Fruit fly (Drosophila melanogaster) whole organism, embryonic: Measurements from ENCODE around the gene inaF-B.

Source experiments
- CG10267 ChIP-seq: fragments of 200-800 bp; sonication (Bioruptor generic); optimal IDR thresholded peaks from 2 replicates; lab custom pipeline; 2018; ENCODE audit warnings: missing biosample characterization, mild to moderate bottlenecking, missing genetic modification characterization, moderate library complexity
- CG10321 ChIP-seq: fragments of 200-800 bp; sonication (Bioruptor generic); IDR thresholded peaks from 2 replicates; pipeline ENCODE4 v1.3.6; 2022; ENCODE audit warnings: missing biosample characterization, missing genetic modification characterization
- CG11723 ChIP-seq: fragments of 200-800 bp; sonication (Bioruptor generic); optimal IDR thresholded peaks from 2 replicates; lab custom pipeline; 2017; ENCODE audit warnings: missing biosample characterization, mild to moderate bottlenecking, missing genetic modification characterization
- CG12104 ChIP-seq: fragments of 200-800 bp; sonication (Bioruptor generic); optimal IDR thresholded peaks from 3 replicates; lab custom pipeline; 2016; ENCODE audit warnings: missing biosample characterization, missing genetic modification characterization
- CG14860 ChIP-seq: fragments of 200-800 bp; sonication (Bioruptor generic); IDR thresholded peaks from 3 replicates; pipeline ENCODE4 v1.3.6; 2022; ENCODE audit warnings: missing biosample characterization, missing genetic modification characterization; ENCODE audit not compliant: partially characterized antibody
- CG15073 ChIP-seq: fragments of 200-800 bp; sonication (Bioruptor generic); optimal IDR thresholded peaks from 2 replicates; lab custom pipeline; 2016; ENCODE audit warnings: missing biosample characterization, missing genetic modification characterization
- CG15269 ChIP-seq: fragments of 200-800 bp; sonication (Bioruptor generic); optimal IDR thresholded peaks from 2 replicates; lab custom pipeline; 2018; ENCODE audit warnings: missing biosample characterization, mild to moderate bottlenecking, missing genetic modification characterization, moderate library complexity
- CG15479 ChIP-seq: fragments of 200-800 bp; sonication (Bioruptor generic); optimal IDR thresholded peaks from 3 replicates; lab custom pipeline; 2019; ENCODE audit warnings: missing biosample characterization, mild to moderate bottlenecking, missing genetic modification characterization, moderate library complexity
- CG1602 ChIP-seq: fragments of 200-800 bp; sonication (Bioruptor generic); optimal IDR thresholded peaks from 3 replicates; lab custom pipeline; 2016; ENCODE audit warnings: missing biosample characterization, missing genetic modification characterization
- CG17829 ChIP-seq: fragments of 200-800 bp; optimal IDR thresholded peaks from 2 replicates; lab custom pipeline; 2019; ENCODE audit warnings: missing biosample characterization, mild to moderate bottlenecking, missing genetic modification characterization, moderate library complexity
- CG17912 ChIP-seq: fragments of 200-800 bp; sonication (Bioruptor generic); optimal IDR thresholded peaks from 2 replicates; lab custom pipeline; 2018; ENCODE audit warnings: missing biosample characterization, mild to moderate bottlenecking, missing genetic modification characterization
- CG18011 ChIP-seq: fragments of 200-800 bp; sonication (Bioruptor generic); optimal IDR thresholded peaks from 2 replicates; lab custom pipeline; 2017; ENCODE audit warnings: missing biosample characterization, missing genetic modification characterization, mild to moderate bottlenecking, moderate library complexity, missing genotype
- CG18262 ChIP-seq: fragments of 200-800 bp; optimal IDR thresholded peaks from 3 replicates; lab custom pipeline; 2019; ENCODE audit warnings: missing biosample characterization, mild to moderate bottlenecking, missing genetic modification characterization, moderate library complexity
- CG3065 ChIP-seq: fragments of 200-800 bp; sonication (Bioruptor generic); optimal IDR thresholded peaks from 2 replicates; lab custom pipeline; 2016; ENCODE audit warnings: missing biosample characterization, missing genetic modification characterization
- CG32532 ChIP-seq: fragments of 200-800 bp; sonication (Bioruptor generic); IDR thresholded peaks from 2 replicates; pipeline ENCODE4 v1.3.6; 2022; ENCODE audit warnings: missing biosample characterization, missing genetic modification characterization
- CG3847 ChIP-seq: fragments of 200-800 bp; sonication (Bioruptor generic); IDR thresholded peaks from 2 replicates; pipeline ENCODE4 v1.3.6; 2022; ENCODE audit warnings: missing biosample characterization, missing genetic modification characterization
- CG4820 ChIP-seq: fragments of 200-800 bp; sonication (Bioruptor generic); optimal IDR thresholded peaks from 3 replicates; lab custom pipeline; 2016; ENCODE audit warnings: missing biosample characterization, missing genetic modification characterization
- CG5953 ChIP-seq: fragments of 200-800 bp; sonication (Bioruptor generic); IDR thresholded peaks from 2 replicates; pipeline ENCODE4 v1.3.6; 2022; ENCODE audit warnings: missing biosample characterization, missing genetic modification characterization
- CG7556 ChIP-seq: fragments of 200-800 bp; sonication (Bioruptor generic); optimal IDR thresholded peaks from 2 replicates; lab custom pipeline; 2017; ENCODE audit warnings: missing biosample characterization, mild to moderate bottlenecking, missing genetic modification characterization
- CG7928 ChIP-seq: fragments of 200-800 bp; sonication (Bioruptor generic); optimal IDR thresholded peaks from 2 replicates; lab custom pipeline; 2017; ENCODE audit warnings: missing biosample characterization, mild to moderate bottlenecking, missing genetic modification characterization
- CG9727 ChIP-seq: fragments of 200-800 bp; sonication (Bioruptor generic); optimal IDR thresholded peaks from 3 replicates; lab custom pipeline; 2017; ENCODE audit warnings: missing biosample characterization, mild to moderate bottlenecking, missing genetic modification characterization
- CG9817 ChIP-seq: fragments of 200-800 bp; sonication (Bioruptor generic); optimal IDR thresholded peaks from 2 replicates; lab custom pipeline; 2018; ENCODE audit warnings: missing biosample characterization, mild to moderate bottlenecking, missing genetic modification characterization, moderate library complexity
- CTCF ChIP-seq: fragments of 200-800 bp; sonication (Bioruptor generic); optimal IDR thresholded peaks from 2 replicates; lab custom pipeline; 2017; ENCODE audit warnings: missing biosample characterization, mild to moderate bottlenecking, missing genetic modification characterization, moderate library complexity
- Dll ChIP-seq: fragments of 200-800 bp; sonication (Bioruptor generic); IDR thresholded peaks from 4 replicates; pipeline ENCODE4 v1.3.6; 2022; ENCODE audit warnings: missing biosample characterization, missing genetic modification characterization; ENCODE audit not compliant: partially characterized antibody
- ERR ChIP-seq: fragments of 200-800 bp; sonication (Bioruptor generic); optimal IDR thresholded peaks from 2 replicates; lab custom pipeline; 2016; ENCODE audit warnings: missing biosample characterization, missing genetic modification characterization
- Ets65A ChIP-seq: fragments of 200-800 bp; sonication (Bioruptor generic); peaks from one replicate; lab custom pipeline; 2016; ENCODE audit warnings: missing biosample characterization, missing genetic modification characterization
- H2.0 ChIP-seq: fragments of 200-800 bp; sonication (Bioruptor generic); IDR thresholded peaks from 2 replicates; pipeline ENCODE4 v1.3.6; 2022; ENCODE audit warnings: missing biosample characterization, missing genetic modification characterization
- HHEX ChIP-seq: fragments of 200-800 bp; sonication (Bioruptor generic); optimal IDR thresholded peaks from 3 replicates; lab custom pipeline; 2017; ENCODE audit warnings: missing biosample characterization, mild to moderate bottlenecking, missing genetic modification characterization, missing genetic modification reagents
- Hmr ChIP-seq: fragments of 200-800 bp; sonication (Bioruptor generic); optimal IDR thresholded peaks from 3 replicates; lab custom pipeline; 2017; ENCODE audit warnings: mild to moderate bottlenecking, missing biosample characterization, missing genetic modification reagents, missing genetic modification characterization
- Sin3A ChIP-seq: fragments of >200 bp; optimal IDR thresholded peaks from 2 replicates; lab custom pipeline; 2018
- ab ChIP-seq: fragments of 200-800 bp; sonication (Bioruptor generic); optimal IDR thresholded peaks from 2 replicates; lab custom pipeline; 2016; ENCODE audit warnings: missing biosample characterization, missing genetic modification characterization
- ac ChIP-seq: fragments of 200-800 bp; sonication (Bioruptor generic); optimal IDR thresholded peaks from 3 replicates; lab custom pipeline; 2017; ENCODE audit warnings: missing biosample characterization, mild to moderate bottlenecking, missing genetic modification characterization
- bigmax ChIP-seq: fragments of 200-800 bp; sonication (Bioruptor generic); optimal IDR thresholded peaks from 2 replicates; lab custom pipeline; 2018; ENCODE audit warnings: missing biosample characterization, mild to moderate bottlenecking, missing genetic modification characterization
- cad ChIP-seq: fragments of >200 bp; optimal IDR thresholded peaks from 2 replicates; lab custom pipeline; 2017; ENCODE audit warnings: missing biosample characterization, missing genetic modification characterization
- crp ChIP-seq, 2 experiments: fragments of 200-800 bp; sonication (Bioruptor generic); optimal IDR thresholded peaks; 2 replicates in 1 of 2; 3 replicates in 1 of 2; lab custom pipeline; 2017; ENCODE audit warnings: missing biosample characterization in 2 of 2, missing genetic modification characterization in 2 of 2, mild to moderate bottlenecking in 1 of 2, moderate library complexity in 1 of 2
- dm ChIP-seq: fragments of 200-800 bp; sonication (Bioruptor generic); optimal IDR thresholded peaks from 3 replicates; lab custom pipeline; 2016; ENCODE audit warnings: missing biosample characterization, missing genetic modification characterization
- dysf ChIP-seq: fragments of 200-800 bp; sonication (Bioruptor generic); IDR thresholded peaks from 3 replicates; pipeline ENCODE4 v1.3.6; 2022; ENCODE audit warnings: missing biosample characterization, missing genetic modification characterization
- emc ChIP-seq: fragments of 200-800 bp; sonication (Bioruptor generic); optimal IDR thresholded peaks from 2 replicates; lab custom pipeline; 2016; ENCODE audit warnings: missing biosample characterization, missing genetic modification characterization
- exex ChIP-seq: fragments of 200-800 bp; sonication (Bioruptor generic); optimal IDR thresholded peaks from 4 replicates; lab custom pipeline; 2018; ENCODE audit warnings: missing biosample characterization, mild to moderate bottlenecking, missing genetic modification characterization, moderate library complexity
- eyg ChIP-seq: fragments of 200-800 bp; sonication (Bioruptor generic); optimal IDR thresholded peaks from 3 replicates; lab custom pipeline; 2016; ENCODE audit warnings: missing biosample characterization, missing genetic modification characterization
- hb ChIP-seq: fragments of 200-800 bp; sonication (Bioruptor generic); IDR thresholded peaks from 3 replicates; pipeline ENCODE4 v1.3.6; 2022; ENCODE audit warnings: missing biosample characterization, missing genetic modification characterization; ENCODE audit not compliant: partially characterized antibody
- kah ChIP-seq: fragments of 200-800 bp; sonication (Bioruptor generic); optimal IDR thresholded peaks from 2 replicates; lab custom pipeline; 2018; ENCODE audit warnings: missing biosample characterization, mild to moderate bottlenecking, missing genetic modification characterization
- lab ChIP-seq: fragments of 200-800 bp; sonication (Bioruptor generic); optimal IDR thresholded peaks from 3 replicates; lab custom pipeline; 2017; ENCODE audit warnings: missing biosample characterization, missing genetic modification characterization, mild to moderate bottlenecking, moderate library complexity, missing genetic modification reagents
- mld ChIP-seq: fragments of 200-800 bp; sonication (Bioruptor generic); IDR thresholded peaks from 3 replicates; pipeline ENCODE4 v1.3.6; 2022; ENCODE audit warnings: missing biosample characterization, missing genetic modification characterization; ENCODE audit not compliant: partially characterized antibody
- pita ChIP-seq: fragments of 200-800 bp; sonication (Bioruptor generic); optimal IDR thresholded peaks from 2 replicates; lab custom pipeline; 2017; ENCODE audit warnings: missing biosample characterization, mild to moderate bottlenecking, missing genetic modification characterization
- pnt ChIP-seq: fragments of 200-800 bp; sonication (Bioruptor generic); optimal IDR thresholded peaks from 3 replicates; lab custom pipeline; 2016; ENCODE audit warnings: missing biosample characterization, missing genetic modification characterization
- row ChIP-seq: fragments of 200-800 bp; sonication (Bioruptor generic); IDR thresholded peaks from 3 replicates; pipeline ENCODE4 v1.3.6; 2022; ENCODE audit warnings: missing biosample characterization, missing genetic modification characterization
- run ChIP-seq: fragments of 200-800 bp; sonication (Bioruptor generic); optimal IDR thresholded peaks from 3 replicates; lab custom pipeline; 2018; ENCODE audit warnings: missing biosample characterization, mild to moderate bottlenecking, missing genetic modification characterization
- sima ChIP-seq: fragments of 200-800 bp; sonication (Bioruptor generic); optimal IDR thresholded peaks from 2 replicates; lab custom pipeline; 2016; ENCODE audit warnings: missing biosample characterization, missing genetic modification characterization
- slbo ChIP-seq: fragments of 200-800 bp; sonication (Bioruptor generic); IDR thresholded peaks from 2 replicates; pipeline ENCODE4 v1.3.6; 2022; ENCODE audit warnings: missing biosample characterization, missing genetic modification characterization
- tup ChIP-seq: fragments of 200-800 bp; sonication (Bioruptor generic); optimal IDR thresholded peaks from 2 replicates; lab custom pipeline; 2016; ENCODE audit warnings: missing biosample characterization, mild to moderate bottlenecking, missing genetic modification characterization, moderate library complexity

Gene inaF-B

DNA sequence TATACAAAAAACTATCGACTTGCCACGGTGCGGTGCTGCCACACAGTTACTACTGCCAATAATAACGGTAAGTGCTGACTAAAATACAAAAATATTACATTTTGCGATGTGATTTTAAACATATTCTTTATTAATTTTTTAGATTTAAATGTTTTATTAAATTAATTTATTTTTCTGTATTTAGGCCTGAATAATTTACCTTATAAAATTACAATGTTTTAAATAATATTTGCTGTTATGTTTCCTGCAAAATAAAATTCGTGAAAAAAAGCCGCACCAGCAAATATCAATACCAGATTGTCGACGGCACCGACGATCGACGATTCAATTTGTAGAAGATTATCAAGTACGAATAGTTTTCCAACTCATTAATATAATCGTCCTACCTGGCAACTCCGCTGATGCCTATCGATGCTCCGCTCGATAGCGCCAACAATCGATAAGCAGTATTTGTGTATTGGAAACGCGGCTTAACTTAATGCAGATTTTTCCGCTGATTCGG lies 54.0 kb downstream of the inaF-B start, which contains the start of the genes Vlet and bif (continued):
- TF ChIP-seq hb (peak; percentile 58; the same call in 1 of the 3 replicates), CG15269 (tag; lab: Kevin White, UChicago) (peak; percentile 78), CG17829 (tag; lab: Kevin White, UChicago) (peak; percentile 69), sima (no peak), ERR (GFP tag; lab: Kevin White, UChicago) (no peak), dysf (peak; percentile 45; the same call in 2 of the 3 replicates), bigmax (GFP tag; lab: Kevin White, UChicago) (no peak), CTCF (GFP tag; lab: Kevin White, UChicago) (no peak), slbo (GFP tag; lab: Robert Waterston, UW) (peak; percentile 74), CG18262 (tag; lab: Kevin White, UChicago) (peak; percentile 70), emc (GFP tag; lab: Kevin White, UChicago) (no peak), exex (tag; lab: Kevin White, UChicago) (no peak), CG5953 (GFP tag; lab: Robert Waterston, UW) (no peak), CG7928 (peak; percentile 48), CG12104 (peak; percentile 41), CG7556 (GFP tag; lab: Kevin White, UChicago) (peak; percentile 73), CG18011 (GFP tag; lab: Kevin White, UChicago) (no peak), CG14860 (GFP tag; lab: Robert Waterston, UW) (peak; percentile 52; the same call in 1 of the 3 replicates), CG4820 (GFP tag; lab: Kevin White, UChicago) (peak; percentile 46), CG9727 (GFP tag; lab: Kevin White, UChicago) (peak; percentile 78), CG1602 (GFP tag; lab: Kevin White, UChicago) (peak; percentile 52), CG15479 (GFP tag; lab: Kevin White, UChicago) (no peak), CG3065 (no peak), eyg (GFP tag; lab: Kevin White, UChicago) (no peak), crp (GFP tag; optimal IDR thresholded peaks at IDR 0.05; lab: Kevin White, UChicago) (no peak), pita (no peak), CG10267 (peak; percentile 76), CG11723 (GFP tag; lab: Kevin White, UChicago) (peak; percentile 40), dm (GFP tag; lab: Kevin White, UChicago) (no peak), cad (GFP tag; lab: Kevin White, UChicago) (no peak), run (no peak), kah (GFP tag; lab: Kevin White, UChicago) (no peak), H2.0 (GFP tag; lab: Robert Waterston, UW) (peak; percentile 53), CG10321 (GFP tag; lab: Robert Waterston, UW) (no peak), lab (GFP tag; lab: Kevin White, UChicago) (no peak), Sin3A (lab: Kevin White, UChicago) (peak; percentile 10), CG32532 (GFP tag; lab: Robert Waterston, UW) (peak; percentile 67), CG3847 (GFP tag; lab: Robert Waterston, UW) (peak; percentile 73), Ets65A (GFP tag; lab: Kevin White, UChicago) (peak; percentile 95), HHEX (peak; percentile 52), ac (GFP tag; lab: Kevin White, UChicago) (no peak), ab (GFP tag; lab: Kevin White, UChicago) (no peak), CG9817 (tag; lab: Kevin White, UChicago) (peak; percentile 78), CG15073 (no peak), pnt (GFP tag; lab: Kevin White, UChicago) (peak; percentile 43), CG17912 (GFP tag; lab: Kevin White, UChicago) (no peak), mld (GFP tag; lab: Robert Waterston, UW) (no peak), tup (GFP tag; lab: Kevin White, UChicago) (peak; percentile 23), row (GFP tag; lab: Robert Waterston, UW) (peak; percentile 76), Dll (GFP tag; lab: Robert Waterston, UW) (peak; percentile 61; the same call in 1 of the 4 replicates), Hmr (peak; percentile 71)
